Worm (Caenorhabditis elegans): ENCODE data around the gene Y110A2AL.5.

ce11 chrII:2878909-2879308, 14.6 kb downstream of the Y110A2AL.5 start:
- TF ChIP-seq ces-1 (GFP tag; optimal IDR thresholded peaks at IDR 0.05) = no peak
- TF ChIP-seq pha-4 (tag; optimal IDR thresholded peaks at IDR 0.05) = no peak
